Worm (Caenorhabditis elegans): ENCODE measurements around the gene itm-2.

itm-2 gene

DNA sequence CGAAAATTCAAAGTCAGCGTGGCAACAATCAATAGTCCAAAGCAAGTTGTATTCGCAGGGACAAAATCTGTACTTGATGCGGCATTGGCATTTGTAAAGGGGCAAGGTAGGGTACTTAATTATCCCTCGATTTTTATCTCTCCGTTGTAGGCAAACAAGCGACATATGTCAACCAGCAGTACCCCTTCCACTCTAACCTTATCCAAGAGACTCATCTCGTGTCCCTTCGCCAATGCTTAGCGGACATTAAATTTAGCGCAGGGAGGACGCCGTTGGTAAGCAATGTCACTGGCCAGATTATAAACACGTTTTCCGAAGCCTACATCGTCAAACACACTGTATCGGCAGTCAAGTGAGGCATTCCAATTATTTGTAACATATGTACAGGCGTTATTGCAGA, 15.6 kb upstream of the itm-2 start (continued):
- TF ChIP-seq ZK185.1 (tag; optimal IDR thresholded peaks at IDR 0.05; ENCODE audit: poor library complexity, severe bottlenecking) = peak; percentile 97
- no peak for TF ChIP-seq sptf-2 (GFP tag; optimal IDR thresholded peaks at IDR 0.05)
- TF ChIP-seq let-526 (GFP tag; IDR thresholded peaks at IDR 0.05) = 0 out of 2 replicates have a peak, but pooled peaks have one; percentile 79
- peak; percentile 92 for TF ChIP-seq pbrm-1 (GFP tag; IDR thresholded peaks at IDR 0.05)
- no peak for TF ChIP-seq sdz-38 (tag; optimal IDR thresholded peaks at IDR 0.05)
- peak; percentile 94 for TF ChIP-seq atf-7 (tag; optimal IDR thresholded peaks at IDR 0.05)
- TF ChIP-seq him-1 (tag; optimal IDR thresholded peaks at IDR 0.05) = no peak
- peak; percentile 86 for TF ChIP-seq hmg-1.2 (GFP tag; IDR thresholded peaks at IDR 0.05)
- no peak for TF ChIP-seq lsy-27 (tag; optimal IDR thresholded peaks at IDR 0.05; ENCODE audit: borderline replicate concordance, insufficient read depth)
- peak; percentile 36 for TF ChIP-seq nhr-179 (tag; optimal IDR thresholded peaks at IDR 0.05)
- TF ChIP-seq dox-1 (GFP tag; IDR thresholded peaks at IDR 0.05) = peak; percentile 99
- TF ChIP-seq ceh-79 (tag; optimal IDR thresholded peaks at IDR 0.05) = peak; percentile 70
- TF ChIP-seq mel-28 (tag; optimal IDR thresholded peaks at IDR 0.05; ENCODE audit: borderline replicate concordance) = peak; percentile 18
- no peak for TF ChIP-seq efl-1 (GFP tag; optimal IDR thresholded peaks at IDR 0.05)
- peak; percentile 88 for TF ChIP-seq sea-2 (GFP tag; IDR thresholded peaks at IDR 0.05)
- TF ChIP-seq ceh-27 (GFP tag; optimal IDR thresholded peaks at IDR 0.05) = peak; percentile 99
- peak; percentile 87 for TF ChIP-seq akir-1 (GFP tag; optimal IDR thresholded peaks at IDR 0.05)
- peak; percentile 51; the same call in 1 of the 2 replicates for TF ChIP-seq ceh-40 (GFP tag; IDR thresholded peaks at IDR 0.05)
- no peak for TF ChIP-seq ceh-58 (GFP tag; IDR thresholded peaks at IDR 0.05)
- TF ChIP-seq Y53F4B.3 (GFP tag; IDR thresholded peaks at IDR 0.05) = no peak
- TF ChIP-seq C06A6.2 (GFP tag; conservative IDR thresholded peaks at IDR 0.05) = peak; percentile 96
- TF ChIP-seq lsl-1 (GFP tag; optimal IDR thresholded peaks at IDR 0.05) = no peak
- TF ChIP-seq madf-10 (tag; optimal IDR thresholded peaks at IDR 0.05) = peak; percentile 94
- TF ChIP-seq aptf-3 (GFP tag; IDR thresholded peaks at IDR 0.05) = no peak
- peak; percentile 78 for TF ChIP-seq nhr-27 (tag; optimal IDR thresholded peaks at IDR 0.05)
- peak in 2 of 3 experiments; percentile 78 to 95 for TF ChIP-seq lin-35 (GFP tag; optimal IDR thresholded peaks at IDR 0.05)
- peak; percentile 66 for TF ChIP-seq F57C9.4 (tag; optimal IDR thresholded peaks at IDR 0.05)
- no peak for TF ChIP-seq nfya-2 (GFP tag; IDR thresholded peaks at IDR 0.05)
- peak; percentile 40 for TF ChIP-seq attf-5 (GFP tag; optimal IDR thresholded peaks at IDR 0.05)
- no peak for TF ChIP-seq snpc-1.1 (tag; optimal IDR thresholded peaks at IDR 0.05; ENCODE audit: insufficient read depth)
- peak; percentile 70 for TF ChIP-seq F52B5.7 (tag; optimal IDR thresholded peaks at IDR 0.05)
- TF ChIP-seq lin-54 (GFP tag; optimal IDR thresholded peaks at IDR 0.05) = peak; percentile 86
- no peak for TF ChIP-seq Y79H2A.3 (GFP tag; conservative IDR thresholded peaks at IDR 0.05)
- TF ChIP-seq madf-8 (GFP tag; conservative IDR thresholded peaks at IDR 0.05) = no peak
- no peak for TF ChIP-seq fkh-3 (tag; optimal IDR thresholded peaks at IDR 0.05)
- TF ChIP-seq hlh-26 (GFP tag; conservative IDR thresholded peaks at IDR 0.05) = no peak
- TF ChIP-seq xnd-1 (tag; optimal IDR thresholded peaks at IDR 0.05) = no peak
- peak; percentile 16 for TF ChIP-seq rpc-1 (optimal IDR thresholded peaks at IDR 0.05)
- TF ChIP-seq rpc-1 (tag; optimal IDR thresholded peaks at IDR 0.05) = no peak
- TF ChIP-seq F57A8.1 (GFP tag; optimal IDR thresholded peaks at IDR 0.05) = peak; percentile 50
- no peak for TF ChIP-seq F55B11.4 (tag; optimal IDR thresholded peaks at IDR 0.05; ENCODE audit: borderline replicate concordance, insufficient read depth)
- TF ChIP-seq egl-44 (GFP tag; IDR thresholded peaks at IDR 0.05) = peak; percentile 96
- peak; percentile 91 for TF ChIP-seq ets-4 (GFP tag; optimal IDR thresholded peaks at IDR 0.05)
- TF ChIP-seq Y53G8AR.9 (GFP tag; conservative IDR thresholded peaks at IDR 0.05) = peak; percentile 97
- TF ChIP-seq F22D6.2 (tag; optimal IDR thresholded peaks at IDR 0.05) = peak; percentile 94
- TF ChIP-seq T07F8.4 (tag; optimal IDR thresholded peaks at IDR 0.05) = peak; percentile 86
- no peak for TF ChIP-seq snpc-4 (GFP tag; optimal IDR thresholded peaks at IDR 0.05)
- peak in 1 of 4 experiments; percentile 68 for TF ChIP-seq snpc-4 (tag; optimal IDR thresholded peaks at IDR 0.05)
- peak; percentile 42 for TF ChIP-seq die-1 (tag; optimal IDR thresholded peaks at IDR 0.05)

Data from whole organism, young adult.